Fruit fly (Drosophila melanogaster) whole organism, embryonic: ENCODE results near the gene CG13041.

Experiments
- Atf6 ChIP-seq: fragments of 200-800 bp; sonication (Bioruptor generic); IDR thresholded peaks from 2 replicates; pipeline ENCODE4 v1.3.6; 2022; ENCODE audit warnings: missing biosample characterization, missing genetic modification characterization
- CG1024 ChIP-seq: fragments of 200-800 bp; sonication (Bioruptor generic); IDR thresholded peaks from 2 replicates; pipeline ENCODE4 v1.3.6; 2022; ENCODE audit warnings: missing biosample characterization, missing genetic modification characterization
- CG10267 ChIP-seq: fragments of 200-800 bp; sonication (Bioruptor generic); optimal IDR thresholded peaks from 2 replicates; lab custom pipeline; 2018; ENCODE audit warnings: missing biosample characterization, mild to moderate bottlenecking, missing genetic modification characterization, moderate library complexity
- CG10274 ChIP-seq: fragments of 200-800 bp; sonication (Bioruptor generic); optimal IDR thresholded peaks from 3 replicates; lab custom pipeline; 2017; ENCODE audit warnings: missing biosample characterization, mild to moderate bottlenecking, missing genetic modification characterization
- CG10565 ChIP-seq: fragments of 200-800 bp; sonication (Bioruptor generic); optimal IDR thresholded peaks from 3 replicates; lab custom pipeline; 2016; ENCODE audit warnings: missing biosample characterization, mild to moderate bottlenecking, missing genetic modification characterization
- CG12155 ChIP-seq: fragments of 200-800 bp; sonication (Bioruptor generic); optimal IDR thresholded peaks from 3 replicates; lab custom pipeline; 2016; ENCODE audit warnings: missing biosample characterization, missing genetic modification characterization
- CG13296 ChIP-seq: fragments of 200-800 bp; sonication (Bioruptor generic); optimal IDR thresholded peaks from 3 replicates; lab custom pipeline; 2018; ENCODE audit warnings: missing biosample characterization, mild to moderate bottlenecking, missing genetic modification characterization
- CG13775 ChIP-seq: fragments of 200-800 bp; sonication (Bioruptor generic); optimal IDR thresholded peaks from 3 replicates; lab custom pipeline; 2017; ENCODE audit warnings: missing biosample characterization, mild to moderate bottlenecking, missing genetic modification characterization
- CG14667 ChIP-seq: fragments of 200-800 bp; sonication (Bioruptor generic); IDR thresholded peaks from 2 replicates; pipeline ENCODE4 v1.3.6; 2022; ENCODE audit warnings: missing biosample characterization, missing genetic modification characterization
- CG1529 ChIP-seq: fragments of 200-800 bp; sonication (Bioruptor generic); optimal IDR thresholded peaks from 3 replicates; lab custom pipeline; 2018; ENCODE audit warnings: missing biosample characterization, missing genetic modification characterization
- CG15601 ChIP-seq: fragments of 200-800 bp; sonication (Bioruptor generic); optimal IDR thresholded peaks from 3 replicates; lab custom pipeline; 2019; ENCODE audit warnings: missing biosample characterization, mild to moderate bottlenecking, missing genetic modification characterization, moderate library complexity
- CG17385 ChIP-seq: fragments of 200-800 bp; sonication (Bioruptor generic); optimal IDR thresholded peaks from 3 replicates; lab custom pipeline; 2018; ENCODE audit warnings: missing biosample characterization, mild to moderate bottlenecking, missing genetic modification characterization
- CG18619 ChIP-seq: fragments of 200-800 bp; sonication (Bioruptor generic); optimal IDR thresholded peaks from 3 replicates; lab custom pipeline; 2017; ENCODE audit warnings: missing biosample characterization, mild to moderate bottlenecking, missing genetic modification characterization
- CG3065 ChIP-seq: fragments of 200-800 bp; sonication (Bioruptor generic); optimal IDR thresholded peaks from 2 replicates; lab custom pipeline; 2016; ENCODE audit warnings: missing biosample characterization, missing genetic modification characterization
- CG8765 ChIP-seq: fragments of 200-800 bp; sonication (Bioruptor generic); IDR thresholded peaks from 2 replicates; pipeline ENCODE4 v1.3.6; 2022; ENCODE audit warnings: missing biosample characterization, missing genetic modification characterization
- CG9876 ChIP-seq: fragments of 200-800 bp; sonication (Bioruptor generic); optimal IDR thresholded peaks from 2 replicates; lab custom pipeline; 2016; ENCODE audit warnings: missing biosample characterization, missing genetic modification characterization
- Dbx ChIP-seq: fragments of 200-800 bp; sonication (Bioruptor generic); IDR thresholded peaks from 3 replicates; pipeline ENCODE4 v1.3.6; 2022; ENCODE audit warnings: missing biosample characterization, missing genetic modification characterization
- Doc2 ChIP-seq: fragments of 200-800 bp; sonication (Bioruptor generic); IDR thresholded peaks from 2 replicates; pipeline ENCODE4 v1.3.6; 2022; ENCODE audit warnings: missing biosample characterization, missing genetic modification characterization
- Gug ChIP-seq: fragments of 200-800 bp; sonication (Bioruptor generic); IDR thresholded peaks from 4 replicates; pipeline ENCODE4 v1.3.6; 2022; ENCODE audit warnings: missing biosample characterization, missing genetic modification characterization
- HLH4C ChIP-seq: fragments of 200-800 bp; sonication (Bioruptor generic); IDR thresholded peaks from 3 replicates; pipeline ENCODE4 v1.3.6; 2022; ENCODE audit warnings: missing biosample characterization, missing genetic modification characterization; ENCODE audit not compliant: partially characterized antibody
- Hand ChIP-seq: fragments of 200-800 bp; sonication (Bioruptor generic); optimal IDR thresholded peaks from 2 replicates; lab custom pipeline; 2017; ENCODE audit warnings: mild to moderate bottlenecking, missing biosample characterization, missing genetic modification reagents, missing genetic modification characterization
- HmgZ ChIP-seq: fragments of 200-800 bp; sonication (Bioruptor generic); optimal IDR thresholded peaks from 2 replicates; lab custom pipeline; 2018; ENCODE audit warnings: missing biosample characterization, mild to moderate bottlenecking, missing genetic modification characterization
- Jarid2 ChIP-seq: fragments of 200-800 bp; sonication (Bioruptor generic); optimal IDR thresholded peaks from 3 replicates; lab custom pipeline; 2017; ENCODE audit warnings: mild to moderate bottlenecking, missing biosample characterization, missing genetic modification reagents, missing genetic modification characterization
- Pdp1 ChIP-seq, 2 experiments: fragments of 200-800 bp; sonication (Bioruptor generic); optimal IDR thresholded peaks; 3 replicates each; lab custom pipeline; 2016; ENCODE audit warnings: missing biosample characterization in 2 of 2, missing genetic modification characterization in 2 of 2, mild to moderate bottlenecking in 1 of 2, moderate library complexity in 1 of 2
- Sin3A ChIP-seq: fragments of >200 bp; optimal IDR thresholded peaks from 2 replicates; lab custom pipeline; 2018
- Tbp ChIP-seq: fragments of >200 bp; optimal IDR thresholded peaks from 2 replicates; lab custom pipeline; 2018; ENCODE audit warnings: missing biosample characterization, missing genetic modification characterization
- Trl ChIP-seq, 3 experiments: fragments of >200 bp in 2 of 3; fragments of 200-800 bp in 1 of 3; sonication (Bioruptor generic) in 1 of 3; optimal IDR thresholded peaks; 2 replicates in 1 of 3; 3 replicates in 2 of 3; lab custom pipeline; 2016 to 2017; ENCODE audit warnings: missing biosample characterization in 1 of 3, missing genetic modification characterization in 1 of 3
- ap ChIP-seq: fragments of 200-800 bp; sonication (Bioruptor generic); IDR thresholded peaks from 2 replicates; pipeline ENCODE4 v1.3.6; 2022; ENCODE audit warnings: missing biosample characterization, missing genetic modification characterization
- bab2 ChIP-seq: fragments of 200-800 bp; sonication (Bioruptor generic); optimal IDR thresholded peaks from 2 replicates; lab custom pipeline; 2016; ENCODE audit warnings: missing biosample characterization, missing genetic modification characterization
- bsh ChIP-seq, 2 experiments: fragments of 200-800 bp; sonication (Bioruptor generic); optimal IDR thresholded peaks; 2 replicates each; lab custom pipeline; 2017 to 2018; ENCODE audit warnings: mild to moderate bottlenecking in 2 of 2, missing biosample characterization in 2 of 2, missing genetic modification characterization in 2 of 2, moderate library complexity in 1 of 2
- crol ChIP-seq: fragments of 200-800 bp; sonication (Bioruptor generic); IDR thresholded peaks from 2 replicates; pipeline ENCODE4 v1.3.6; 2022; ENCODE audit warnings: missing biosample characterization, missing genetic modification characterization
- dan ChIP-seq: fragments of 200-800 bp; sonication (Bioruptor generic); IDR thresholded peaks from 2 replicates; pipeline ENCODE4 v1.3.6; 2022; ENCODE audit warnings: missing biosample characterization, missing genetic modification characterization
- dmrt11E ChIP-seq: fragments of 200-800 bp; sonication (Bioruptor generic); optimal IDR thresholded peaks from 3 replicates; lab custom pipeline; 2018; ENCODE audit warnings: missing biosample characterization, mild to moderate bottlenecking, missing genetic modification characterization, moderate library complexity
- eyg ChIP-seq: fragments of 200-800 bp; sonication (Bioruptor generic); optimal IDR thresholded peaks from 3 replicates; lab custom pipeline; 2016; ENCODE audit warnings: missing biosample characterization, missing genetic modification characterization
- fu2 ChIP-seq: fragments of 200-800 bp; sonication (Bioruptor generic); optimal IDR thresholded peaks from 2 replicates; lab custom pipeline; 2016; ENCODE audit warnings: missing biosample characterization, missing genetic modification characterization
- grau ChIP-seq: fragments of 200-800 bp; optimal IDR thresholded peaks from 3 replicates; lab custom pipeline; 2019; ENCODE audit warnings: missing biosample characterization, mild to moderate bottlenecking, missing genetic modification characterization, moderate library complexity
- hb ChIP-seq: fragments of 200-800 bp; sonication (Bioruptor generic); IDR thresholded peaks from 3 replicates; pipeline ENCODE4 v1.3.6; 2022; ENCODE audit warnings: missing biosample characterization, missing genetic modification characterization; ENCODE audit not compliant: partially characterized antibody
- insv ChIP-seq, 2 experiments: fragments of 200-800 bp; sonication (Bioruptor generic); optimal IDR thresholded peaks; 3 replicates each; lab custom pipeline; 2016 to 2018; ENCODE audit warnings: missing biosample characterization in 2 of 2, missing genetic modification characterization in 2 of 2
- jigr1 ChIP-seq: fragments of 200-800 bp; sonication (Bioruptor generic); IDR thresholded peaks from 3 replicates; pipeline ENCODE4 v1.3.6; 2022; ENCODE audit warnings: missing biosample characterization, missing genetic modification characterization
- kay ChIP-seq: fragments of 200-800 bp; sonication (Bioruptor generic); optimal IDR thresholded peaks from 2 replicates; lab custom pipeline; 2016; ENCODE audit warnings: missing biosample characterization, missing genetic modification characterization
- lbe ChIP-seq: fragments of 200-800 bp; sonication (Bioruptor generic); optimal IDR thresholded peaks from 2 replicates; lab custom pipeline; 2016; ENCODE audit warnings: missing biosample characterization, mild to moderate bottlenecking, missing genetic modification characterization
- lmd ChIP-seq: fragments of 200-800 bp; sonication (Bioruptor generic); IDR thresholded peaks from 2 replicates; pipeline ENCODE4 v1.3.6; 2022; ENCODE audit warnings: missing biosample characterization, missing genetic modification characterization
- lov ChIP-seq, 2 experiments: fragments of 200-800 bp in 1 of 2; fragments of >200 bp in 1 of 2; sonication (Bioruptor generic) in 1 of 2; IDR thresholded peaks in 1 of 2; optimal IDR thresholded peaks in 1 of 2; 2 replicates in 1 of 2; 3 replicates in 1 of 2; pipeline versions ENCODE4 v1.3.6 to Lab custom; 2017 to 2022; ENCODE audit warnings: missing biosample characterization in 1 of 2, missing genetic modification characterization in 1 of 2
- luna ChIP-seq: fragments of 200-800 bp; sonication (Bioruptor generic); optimal IDR thresholded peaks from 2 replicates; lab custom pipeline; 2016; ENCODE audit warnings: missing biosample characterization, missing genetic modification characterization
- sqz ChIP-seq: fragments of 200-800 bp; sonication (Bioruptor generic); optimal IDR thresholded peaks from 3 replicates; lab custom pipeline; 2018; ENCODE audit warnings: missing biosample characterization, mild to moderate bottlenecking, missing genetic modification characterization
- trem ChIP-seq: fragments of 200-800 bp; optimal IDR thresholded peaks from 3 replicates; lab custom pipeline; 2019; ENCODE audit warnings: missing biosample characterization, mild to moderate bottlenecking, missing genetic modification characterization, moderate library complexity
- unc-4 ChIP-seq: fragments of 200-800 bp; sonication (Bioruptor generic); IDR thresholded peaks from 2 replicates; pipeline ENCODE4 v1.3.6; 2022; ENCODE audit warnings: missing biosample characterization, missing genetic modification characterization; ENCODE audit not compliant: partially characterized antibody
- wdn ChIP-seq: fragments of 200-800 bp; sonication (Bioruptor generic); IDR thresholded peaks from 2 replicates; pipeline ENCODE4 v1.3.6; 2022; ENCODE audit warnings: missing biosample characterization, missing genetic modification characterization

Gene CG13041

dm6 chr3L:16317724-16318123, 1.6 kb downstream of the CG13041 start, which contains the start of gene Nplp3:
Nplp3 (plus strand) TSS chr3L:16318024.
- TF ChIP-seq Pdp1 (GFP tag; optimal IDR thresholded peaks at IDR 0.05; lab: Kevin White, UChicago) (no peak), CG3065 (GFP tag; lab: Kevin White, UChicago) (no peak), CG12155 (GFP tag; lab: Kevin White, UChicago) (no peak), luna (GFP tag; lab: Kevin White, UChicago) (no peak), CG10267 (tag; lab: Kevin White, UChicago) (no peak), hb (GFP tag; lab: Robert Waterston, UW) (no peak), HmgZ (tag; lab: Kevin White, UChicago) (no peak), trem (tag; lab: Kevin White, UChicago) (no peak), CG10274 (no peak), fu2 (GFP tag; lab: Kevin White, UChicago) (no peak), CG17385 (GFP tag; lab: Kevin White, UChicago) (no peak), eyg (GFP tag; lab: Kevin White, UChicago) (no peak), Hand (GFP tag; lab: Kevin White, UChicago) (no peak), lbe (GFP tag; lab: Kevin White, UChicago) (no peak), Atf6 (GFP tag; lab: Robert Waterston, UW) (no peak), CG1024 (GFP tag; lab: Robert Waterston, UW) (no peak), CG10565 (GFP tag; lab: Kevin White, UChicago) (no peak), CG9876 (GFP tag; lab: Kevin White, UChicago) (no peak)

dm6 chr3L:16313985-16314384, 5.3 kb downstream of the CG13041 start, which contains the start of gene CG13062:
CG13062 (plus strand) TSS chr3L:16314285.
- TF ChIP-seq lov (optimal IDR thresholded peaks at IDR 0.05; lab: Kevin White, UChicago) (no peak), lov (GFP tag; IDR thresholded peaks at IDR 0.05; lab: Robert Waterston, UW) (0 out of 3 replicates have a peak, but pooled peaks have one; percentile 22), unc-4 (GFP tag; lab: Robert Waterston, UW) (no peak)

- TF ChIP-seq sqz (GFP tag; lab: Kevin White, UChicago) (no peak), CG15601 (no peak), Trl (optimal IDR thresholded peaks at IDR 0.05; lab: Kevin White, UChicago) (no peak), Trl (GFP tag; optimal IDR thresholded peaks at IDR 0.05; lab: Kevin White, UChicago) (peak; percentile 38), CG8765 (GFP tag; lab: Robert Waterston, UW) (no peak), Doc2 (no peak), HLH4C (GFP tag; lab: Robert Waterston, UW) (no peak), Dbx (GFP tag; lab: Robert Waterston, UW) (peak; percentile 64), dmrt11E (no peak), wdn (GFP tag; lab: Robert Waterston, UW) (peak; percentile 53; the same call in 1 of the 2 replicates), ap (GFP tag; lab: Robert Waterston, UW) (no peak), CG13296 (GFP tag; lab: Kevin White, UChicago) (no peak), jigr1 (GFP tag; lab: Robert Waterston, UW) (no peak), bsh (GFP tag; optimal IDR thresholded peaks at IDR 0.05; lab: Kevin White, UChicago) (no peak), insv (GFP tag; optimal IDR thresholded peaks at IDR 0.05; lab: Kevin White, UChicago) (no peak), lmd (GFP tag; lab: Robert Waterston, UW) (peak; percentile 39; the same call in 1 of the 2 replicates), crol (no peak), Gug (GFP tag; lab: Robert Waterston, UW) (0 out of 4 replicates have a peak, but pooled peaks have one; percentile 6), bab2 (no peak), dan (GFP tag; lab: Robert Waterston, UW) (no peak), Sin3A (lab: Kevin White, UChicago) (no peak), CG14667 (no peak), CG1529 (no peak), kay (GFP tag; lab: Kevin White, UChicago) (no peak), Tbp (GFP tag; lab: Kevin White, UChicago) (no peak), CG13775 (no peak), grau (tag; lab: Kevin White, UChicago) (no peak), Jarid2 (GFP tag; lab: Kevin White, UChicago) (no peak), CG18619 (no peak)
Observed at dm6 chr3L:16309972-16310371, 9.4 kb downstream of the CG13041 start.
